Fruit fly (Drosophila melanogaster) whole organism, wandering third instar larva: ENCODE results near the gene t-cup.
A peak's percentile ranks its signal among the peaks of the same experiment; 100 is the strongest.

ENCODE experiments used
- CG32264 ChIP-seq: fragments of 200-800 bp; sonication (Bioruptor generic); optimal IDR thresholded peaks from 2 replicates; lab custom pipeline; 2016; ENCODE audit warnings: missing biosample characterization, missing genetic modification characterization
- CG9705 ChIP-seq: fragments of 200-800 bp; sonication (Bioruptor generic); optimal IDR thresholded peaks from 2 replicates; lab custom pipeline; 2018; ENCODE audit warnings: missing biosample characterization, mild to moderate bottlenecking, missing genetic modification characterization
- CrebA ChIP-seq: fragments of 200-800 bp; sonication (Bioruptor generic); optimal IDR thresholded peaks from 2 replicates; lab custom pipeline; 2016; ENCODE audit warnings: missing biosample characterization, mild to moderate bottlenecking, missing genetic modification characterization, borderline replicate concordance
- Dfd ChIP-seq: fragments of >200 bp; optimal IDR thresholded peaks from 2 replicates; lab custom pipeline; 2017; ENCODE audit warnings: missing biosample characterization, missing genetic modification characterization
- Dif ChIP-seq: fragments of 200-275, 200-300 bp; sonication (Bioruptor generic); optimal IDR thresholded peaks from 2 replicates; lab custom pipeline; 2018; ENCODE audit warnings: missing biosample characterization, missing genetic modification characterization; ENCODE audit not compliant: partially characterized antibody
- GATAd ChIP-seq: sonication (Bioruptor generic); optimal IDR thresholded peaks from 2 replicates; lab custom pipeline; 2016; ENCODE audit warnings: missing biosample characterization, missing genetic modification characterization
- HLH106 ChIP-seq: fragments of 200-800 bp; optimal IDR thresholded peaks from 3 replicates; lab custom pipeline; 2019; ENCODE audit warnings: missing biosample characterization, mild to moderate bottlenecking, missing genetic modification characterization, moderate library complexity
- Hnf4 ChIP-seq: fragments of 200-800 bp; sonication (Bioruptor generic); optimal IDR thresholded peaks from 2 replicates; lab custom pipeline; 2016; ENCODE audit warnings: missing biosample characterization, mild to moderate bottlenecking, missing genetic modification characterization
- Hr78 ChIP-seq: fragments of >200 bp; optimal IDR thresholded peaks from 2 replicates; lab custom pipeline; 2017; ENCODE audit warnings: missing biosample characterization, missing genetic modification characterization
- Hr83 ChIP-seq: fragments of 200-300 bp; sonication (Bioruptor generic); optimal IDR thresholded peaks from 2 replicates; lab custom pipeline; 2016; ENCODE audit warnings: missing biosample characterization, mild to moderate bottlenecking, missing genetic modification characterization, moderate library complexity; ENCODE audit not compliant: poor library complexity, severe bottlenecking
- Jra ChIP-seq: sonication (Bioruptor generic); optimal IDR thresholded peaks from 2 replicates; lab custom pipeline; 2016; ENCODE audit warnings: missing biosample characterization, missing genetic modification characterization
- Mio ChIP-seq: sonication (Bioruptor generic); optimal IDR thresholded peaks from 2 replicates; lab custom pipeline; 2016; ENCODE audit warnings: missing biosample characterization, missing genetic modification characterization
- Myc ChIP-seq: fragments of >200 bp; optimal IDR thresholded peaks from 2 replicates; lab custom pipeline; 2017
- N ChIP-seq: fragments of >200 bp; optimal IDR thresholded peaks from 2 replicates; lab custom pipeline; 2018; ENCODE audit warnings: missing biosample characterization, missing external identifiers, missing genetic modification characterization
- OdsH ChIP-seq: fragments of 200-800 bp; sonication (Bioruptor generic); optimal IDR thresholded peaks from 2 replicates; lab custom pipeline; 2016; ENCODE audit warnings: missing biosample characterization, mild to moderate bottlenecking, missing genetic modification characterization
- Rel ChIP-seq, 2 experiments: fragments of 200-800 bp; sonication (Bioruptor generic) in 1 of 2; optimal IDR thresholded peaks; 2 replicates in 1 of 2; 3 replicates in 1 of 2; lab custom pipeline; 2016 to 2019; ENCODE audit warnings: mild to moderate bottlenecking in 2 of 2, missing biosample characterization in 2 of 2, missing genetic modification characterization in 2 of 2, moderate library complexity in 1 of 2
- Sp1 ChIP-seq: fragments of 200-800 bp; sonication (Bioruptor generic); optimal IDR thresholded peaks from 3 replicates; lab custom pipeline; 2019; ENCODE audit warnings: missing biosample characterization, mild to moderate bottlenecking, missing genetic modification characterization, moderate library complexity
- Vsx2 ChIP-seq: fragments of 200-300, 225-300 bp; sonication (Bioruptor generic); optimal IDR thresholded peaks from 2 replicates; lab custom pipeline; 2018; ENCODE audit warnings: missing biosample characterization, missing genetic modification characterization; ENCODE audit not compliant: partially characterized antibody
- br ChIP-seq: fragments of 200-800 bp; sonication (Bioruptor generic); optimal IDR thresholded peaks from 2 replicates; lab custom pipeline; 2016; ENCODE audit warnings: missing biosample characterization, missing genetic modification characterization
- brk ChIP-seq: fragments of 200-800 bp; sonication (Bioruptor generic); optimal IDR thresholded peaks from 2 replicates; lab custom pipeline; 2016; ENCODE audit warnings: missing biosample characterization, mild to moderate bottlenecking, missing genetic modification characterization
- dmrt93B ChIP-seq: fragments of 200-800 bp; sonication (Bioruptor generic); optimal IDR thresholded peaks from 2 replicates; lab custom pipeline; 2018; ENCODE audit warnings: missing biosample characterization, mild to moderate bottlenecking, missing genetic modification characterization
- dsf ChIP-seq: sonication (Bioruptor generic); optimal IDR thresholded peaks from 2 replicates; lab custom pipeline; 2016; ENCODE audit warnings: missing biosample characterization, missing genetic modification characterization, borderline replicate concordance
- foxo ChIP-seq, 2 experiments: fragments of 200-800 bp; sonication (Bioruptor generic); optimal IDR thresholded peaks; 2 replicates in 1 of 2; 3 replicates in 1 of 2; lab custom pipeline; 2016 to 2017; ENCODE audit warnings: missing biosample characterization in 2 of 2, missing genetic modification characterization in 2 of 2
- fru ChIP-seq: fragments of 200-800 bp; sonication (Bioruptor generic); optimal IDR thresholded peaks from 3 replicates; lab custom pipeline; 2016; ENCODE audit warnings: missing biosample characterization, mild to moderate bottlenecking, missing genetic modification characterization
- h ChIP-seq: fragments of 200-800 bp; sonication (Bioruptor generic); optimal IDR thresholded peaks from 3 replicates; lab custom pipeline; 2016; ENCODE audit warnings: missing biosample characterization, mild to moderate bottlenecking, missing genetic modification characterization
- jim ChIP-seq: fragments of 175-275, 200-325 bp; sonication (Bioruptor generic); optimal IDR thresholded peaks from 2 replicates; lab custom pipeline; 2016; ENCODE audit warnings: missing biosample characterization, mild to moderate bottlenecking, missing genetic modification characterization
- pan ChIP-seq: fragments of >200 bp; optimal IDR thresholded peaks from 2 replicates; lab custom pipeline; 2017
- psq ChIP-seq: fragments of 200-800 bp; sonication (Bioruptor generic); optimal IDR thresholded peaks from 3 replicates; lab custom pipeline; 2017; ENCODE audit warnings: missing biosample characterization, mild to moderate bottlenecking, missing genetic modification characterization, moderate library complexity
- rgr ChIP-seq: fragments of 200-800 bp; sonication (Bioruptor generic); optimal IDR thresholded peaks from 3 replicates; lab custom pipeline; 2016; ENCODE audit warnings: missing biosample characterization, mild to moderate bottlenecking, missing genetic modification characterization
- sage ChIP-seq: fragments of 200-800 bp; sonication (Bioruptor generic); optimal IDR thresholded peaks from 2 replicates; lab custom pipeline; 2016; ENCODE audit warnings: missing biosample characterization, mild to moderate bottlenecking, missing genetic modification characterization
- tai ChIP-seq: sonication (Bioruptor generic); optimal IDR thresholded peaks from 2 replicates; lab custom pipeline; 2016; ENCODE audit warnings: missing biosample characterization, missing genetic modification characterization
- usp ChIP-seq: fragments of >200 bp; optimal IDR thresholded peaks from 2 replicates; lab custom pipeline; 2017; ENCODE audit warnings: missing biosample characterization, missing genetic modification characterization
- woc ChIP-seq: sonication (Bioruptor generic); optimal IDR thresholded peaks from 2 replicates; lab custom pipeline; 2016; ENCODE audit warnings: missing biosample characterization, mild to moderate bottlenecking, missing genetic modification characterization

The t-cup gene

DNA sequence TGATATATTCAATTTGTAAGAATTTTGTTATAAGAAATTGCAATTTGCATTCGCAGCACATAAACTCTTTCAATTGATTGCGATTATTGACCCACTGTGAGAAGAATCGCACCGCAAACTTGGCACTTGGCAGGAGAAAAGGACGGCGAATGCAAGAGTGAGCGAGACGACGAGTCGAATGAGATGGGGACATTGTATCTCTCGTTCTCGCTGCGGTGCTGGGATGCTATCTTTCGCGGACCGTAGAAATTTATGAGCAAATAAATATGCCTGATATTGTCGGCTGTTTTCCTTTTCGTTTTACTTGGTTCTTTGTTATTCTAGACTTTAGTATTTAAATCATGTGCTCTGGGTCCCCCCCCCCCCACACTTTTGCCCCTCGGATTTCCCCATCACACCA, 30.5 kb upstream of the t-cup start:
- TF ChIP-seq sage (GFP tag; lab: Kevin White, UChicago) (no peak), Dif (GFP tag; lab: Kevin White, UChicago) (no peak), br (GFP tag; lab: Kevin White, UChicago) (peak; percentile 24), woc (GFP tag; lab: Kevin White, UChicago) (no peak), Hr83 (peak; percentile 1), Vsx2 (GFP tag; lab: Kevin White, UChicago) (no peak), h (GFP tag; lab: Kevin White, UChicago) (no peak), tai (no peak), OdsH (no peak), pan (no peak), N (GFP tag; lab: Kevin White, UChicago) (no peak), Rel (GFP tag; optimal IDR thresholded peaks at IDR 0.05; lab: Kevin White, UChicago) (no peak), Rel (tag; optimal IDR thresholded peaks at IDR 0.05; lab: Kevin White, UChicago) (peak; percentile 48), usp (GFP tag; lab: Kevin White, UChicago) (no peak), Hr78 (GFP tag; lab: Kevin White, UChicago) (no peak), GATAd (GFP tag; lab: Kevin White, UChicago) (no peak), Sp1 (GFP tag; lab: Kevin White, UChicago) (peak; percentile 30), rgr (no peak), psq (peak; percentile 31), dsf (GFP tag; lab: Kevin White, UChicago) (no peak), foxo (GFP tag; optimal IDR thresholded peaks at IDR 0.05; lab: Kevin White, UChicago) (no peak)

dm6 chr2L:12524139-12524538, 27.0 kb upstream of the t-cup start:
- no peak for TF ChIP-seq foxo (GFP tag; optimal IDR thresholded peaks at IDR 0.05; lab: Kevin White, UChicago)
- TF ChIP-seq CG32264 (GFP tag; lab: Kevin White, UChicago), result no peak
- no peak for TF ChIP-seq fru
- TF ChIP-seq dmrt93B, result no peak
- no peak for TF ChIP-seq HLH106
- TF ChIP-seq CG9705 (GFP tag; lab: Kevin White, UChicago), result no peak
- TF ChIP-seq Hnf4 (GFP tag; lab: Kevin White, UChicago), result no peak
- no peak for TF ChIP-seq Rel (GFP tag; optimal IDR thresholded peaks at IDR 0.05; lab: Kevin White, UChicago)
- TF ChIP-seq Rel (tag; optimal IDR thresholded peaks at IDR 0.05; lab: Kevin White, UChicago), result no peak
- no peak for TF ChIP-seq Myc (lab: Kevin White, UChicago)
- TF ChIP-seq N (GFP tag; lab: Kevin White, UChicago), result no peak
- no peak for TF ChIP-seq jim (GFP tag; lab: Kevin White, UChicago)
- TF ChIP-seq Hr78 (GFP tag; lab: Kevin White, UChicago), result no peak
- no peak for TF ChIP-seq Dfd
- TF ChIP-seq Jra (GFP tag; lab: Kevin White, UChicago), result no peak
- no peak for TF ChIP-seq Mio (GFP tag; lab: Kevin White, UChicago)

DNA sequence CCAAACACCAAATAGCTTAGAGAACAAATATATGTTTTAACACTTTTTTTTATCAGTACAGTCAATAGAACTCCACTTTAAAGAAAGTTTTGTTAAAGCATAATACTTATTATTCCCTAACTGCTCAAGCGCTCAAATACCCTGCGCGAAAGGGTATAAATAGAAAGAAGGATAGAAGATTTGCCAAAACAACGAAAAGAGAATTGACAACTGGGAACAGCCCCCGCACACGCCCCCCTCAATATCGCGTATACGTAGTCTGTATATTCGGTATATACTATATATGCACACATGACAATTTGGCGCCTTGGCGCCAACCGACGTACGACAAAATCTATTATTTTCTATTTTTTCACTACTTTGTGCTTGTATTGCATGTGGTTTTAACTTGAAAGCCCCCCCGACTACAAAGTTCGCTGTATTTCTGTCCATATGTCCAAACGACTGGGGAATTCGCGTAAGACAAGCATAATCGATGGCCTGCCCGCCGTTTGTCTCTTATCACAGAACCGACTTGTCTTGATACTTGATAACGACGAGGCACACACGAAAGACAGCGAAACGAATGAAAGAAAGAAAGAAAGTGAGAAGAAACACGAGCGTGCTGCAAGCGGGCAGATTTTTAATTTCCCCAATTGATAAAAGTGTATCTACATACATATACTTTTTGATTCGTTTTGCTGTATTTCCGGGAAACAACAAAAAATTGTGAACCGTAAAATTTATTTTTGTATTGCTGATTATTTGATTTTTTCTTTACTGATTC, 24.6 kb upstream of the t-cup start:
- TF ChIP-seq Rel (GFP tag; optimal IDR thresholded peaks at IDR 0.05; lab: Kevin White, UChicago), result no peak
- peak; percentile 83 for TF ChIP-seq Rel (tag; optimal IDR thresholded peaks at IDR 0.05; lab: Kevin White, UChicago)
- TF ChIP-seq fru, result no peak
- peak; percentile 73 for TF ChIP-seq psq
- TF ChIP-seq dsf (GFP tag; lab: Kevin White, UChicago), result no peak
- TF ChIP-seq usp (GFP tag; lab: Kevin White, UChicago), result no peak
- TF ChIP-seq h (GFP tag; lab: Kevin White, UChicago), result peak; percentile 59
- no peak for TF ChIP-seq brk (GFP tag; lab: Kevin White, UChicago)
- peak; percentile 47 for TF ChIP-seq CrebA
